Worm (Caenorhabditis elegans): ENCODE measurements around the gene oac-50.
A peak's percentile ranks its signal among the peaks of the same experiment; 100 is the strongest.

The oac-50 gene

ce11 chrV:9051100-9051499, 22.2 kb downstream of the oac-50 start, which contains the start of gene C25E10.7:
Gene C25E10.7 (minus strand): TSS chrV:9051200.
- TF ChIP-seq lin-15B (tag; optimal IDR thresholded peaks at IDR 0.05) (no peak), pqm-1 (tag; optimal IDR thresholded peaks at IDR 0.05) (no peak), nhr-43 (tag; optimal IDR thresholded peaks at IDR 0.05; ENCODE audit: poor library complexity, severe bottlenecking) (no peak), nhr-28 (tag; optimal IDR thresholded peaks at IDR 0.05) (no peak), nfya-1 (tag; optimal IDR thresholded peaks at IDR 0.05; ENCODE audit: insufficient read depth) (no peak), pha-4 (tag; optimal IDR thresholded peaks at IDR 0.05) (no peak), nhr-77 (tag; optimal IDR thresholded peaks at IDR 0.05) (no peak), unc-62 (GFP tag; optimal IDR thresholded peaks at IDR 0.05) (no peak), ceh-16 (tag; optimal IDR thresholded peaks at IDR 0.05) (no peak), eor-1 (tag; optimal IDR thresholded peaks at IDR 0.05) (no peak), nhr-12 (tag; optimal IDR thresholded peaks at IDR 0.05) (no peak), mdl-1 (tag; optimal IDR thresholded peaks at IDR 0.05) (no peak), sea-2 (GFP tag; optimal IDR thresholded peaks at IDR 0.05) (no peak), jun-1 (tag; optimal IDR thresholded peaks at IDR 0.05) (no peak), mml-1 (tag; optimal IDR thresholded peaks at IDR 0.05) (no peak), nhr-23 (tag; optimal IDR thresholded peaks at IDR 0.05) (no peak), ztf-11 (tag; optimal IDR thresholded peaks at IDR 0.05) (no peak), fos-1 (tag; optimal IDR thresholded peaks at IDR 0.05) (no peak), egl-5 (tag; optimal IDR thresholded peaks at IDR 0.05) (no peak), R02D3.7 (tag; optimal IDR thresholded peaks at IDR 0.05) (no peak)

- TF ChIP-seq tbx-2 (tag; optimal IDR thresholded peaks at IDR 0.05), result no peak
- no peak for TF ChIP-seq sea-2 (GFP tag; optimal IDR thresholded peaks at IDR 0.05)
- no peak for TF ChIP-seq nhr-43 (tag; optimal IDR thresholded peaks at IDR 0.05; ENCODE audit: poor library complexity, severe bottlenecking)
- no peak for TF ChIP-seq ZK546.5 (tag; optimal IDR thresholded peaks at IDR 0.05)
- TF ChIP-seq ama-1 (optimal IDR thresholded peaks at IDR 0.05), result no peak
- no peak for TF ChIP-seq elt-2 (tag; optimal IDR thresholded peaks at IDR 0.05)
- no peak for TF ChIP-seq nhr-76 (tag; optimal IDR thresholded peaks at IDR 0.05)
- TF ChIP-seq jun-1 (tag; optimal IDR thresholded peaks at IDR 0.05), result no peak
- no peak for TF ChIP-seq elt-3 (tag; optimal IDR thresholded peaks at IDR 0.05)
- no peak for TF ChIP-seq skn-1 (tag; optimal IDR thresholded peaks at IDR 0.05)
- no peak for TF ChIP-seq nhr-67 (tag; optimal IDR thresholded peaks at IDR 0.05)
- TF ChIP-seq daf-12 (tag; optimal IDR thresholded peaks at IDR 0.05), result no peak
- no peak for TF ChIP-seq fkh-10 (GFP tag; optimal IDR thresholded peaks at IDR 0.05)
- TF ChIP-seq nhr-11 (tag; optimal IDR thresholded peaks at IDR 0.05), result no peak
- no peak for TF ChIP-seq ceh-28 (tag; optimal IDR thresholded peaks at IDR 0.05)
- no peak for TF ChIP-seq zag-1 (tag; optimal IDR thresholded peaks at IDR 0.05)
- no peak for TF ChIP-seq aly-2 (tag; optimal IDR thresholded peaks at IDR 0.05)
- TF ChIP-seq ceh-82 (tag; optimal IDR thresholded peaks at IDR 0.05), result no peak
- no peak for TF ChIP-seq fkh-2 (tag; optimal IDR thresholded peaks at IDR 0.05)
- no peak for TF ChIP-seq hmg-11 (tag; optimal IDR thresholded peaks at IDR 0.05)
These were observed 24.1 kb downstream of the oac-50 start for ce11 chrV:9049271-9049670.

ce11 chrV:9047555-9048049, 25.7 kb downstream of the oac-50 start, which contains the start of gene C25E10.17:
Gene C25E10.17 (minus strand): TSS chrV:9047605.
- TF ChIP-seq nhr-43 (tag; optimal IDR thresholded peaks at IDR 0.05; ENCODE audit: poor library complexity, severe bottlenecking), result no peak
- no peak for TF ChIP-seq egl-5 (tag; optimal IDR thresholded peaks at IDR 0.05)
- peak; percentile 23 for TF ChIP-seq nhr-11 (tag; optimal IDR thresholded peaks at IDR 0.05)

ce11 chrV:9044871-9045270, 28.5 kb downstream of the oac-50 start, which contains the start of gene nhr-30:
Gene nhr-30 (plus strand): TSS chrV:9045171.
- TF ChIP-seq ZK546.5 (tag; optimal IDR thresholded peaks at IDR 0.05), result no peak
- TF ChIP-seq mml-1 (tag; optimal IDR thresholded peaks at IDR 0.05), result no peak
- TF ChIP-seq eor-1 (tag; optimal IDR thresholded peaks at IDR 0.05), result no peak
- no peak for TF ChIP-seq nhr-11 (tag; optimal IDR thresholded peaks at IDR 0.05)
- TF ChIP-seq elt-1 (tag; optimal IDR thresholded peaks at IDR 0.05), result no peak
- TF ChIP-seq skn-1 (tag; optimal IDR thresholded peaks at IDR 0.05), result no peak
- TF ChIP-seq elt-3 (tag; optimal IDR thresholded peaks at IDR 0.05), result no peak
- no peak for TF ChIP-seq ztf-11 (tag; optimal IDR thresholded peaks at IDR 0.05)
- TF ChIP-seq egl-27 (tag; optimal IDR thresholded peaks at IDR 0.05), result no peak
- TF ChIP-seq fos-1 (tag; optimal IDR thresholded peaks at IDR 0.05), result no peak
- no peak for TF ChIP-seq R02D3.7 (tag; optimal IDR thresholded peaks at IDR 0.05)
- no peak for TF ChIP-seq egl-5 (tag; optimal IDR thresholded peaks at IDR 0.05)
- no peak for TF ChIP-seq lin-39 (tag; optimal IDR thresholded peaks at IDR 0.05)
- no peak for TF ChIP-seq ztf-4 (tag; optimal IDR thresholded peaks at IDR 0.05)
- TF ChIP-seq unc-62 (GFP tag; optimal IDR thresholded peaks at IDR 0.05), result no peak
